Fruit fly (Drosophila melanogaster): Measurements from ENCODE around the gene Vps60.

Vps60 gene

dm6 chr3L:17609068-17609382, 12.4 kb downstream of the Vps60 start:
- TF ChIP-seq Pif1A (GFP tag; optimal IDR thresholded peaks at IDR 0.05) (no peak), CG17806 (tag; optimal IDR thresholded peaks at IDR 0.05) (no peak), EcR (GFP tag; optimal IDR thresholded peaks at IDR 0.05) (no peak), Ets98B (GFP tag; IDR thresholded peaks at IDR 0.05) (no peak), CG10348 (GFP tag; IDR thresholded peaks at IDR 0.05) (no peak), CG13204 (GFP tag; optimal IDR thresholded peaks at IDR 0.05) (no peak), Snoo (tag; optimal IDR thresholded peaks at IDR 0.05) (no peak), CG9948 (tag; optimal IDR thresholded peaks at IDR 0.05) (no peak), fd96Ca (GFP tag; IDR thresholded peaks at IDR 0.05) (no peak), CG15710 (tag; optimal IDR thresholded peaks at IDR 0.05) (no peak), CG8159 (tag; optimal IDR thresholded peaks at IDR 0.05) (no peak)

dm6 chr3L:17608185-17609067, 13.0 kb downstream of the Vps60 start:
- TF ChIP-seq EcR (GFP tag; optimal IDR thresholded peaks at IDR 0.05) (peak; percentile 76), fd96Ca (GFP tag; IDR thresholded peaks at IDR 0.05) (0 out of 3 replicates have a peak, but pooled peaks have one; percentile 26), CG32121 (GFP tag; IDR thresholded peaks at IDR 0.05) (no peak), CG14655 (GFP tag; optimal IDR thresholded peaks at IDR 0.05) (peak; percentile 82), CG9948 (tag; optimal IDR thresholded peaks at IDR 0.05) (peak; percentile 9), CG15710 (tag; optimal IDR thresholded peaks at IDR 0.05) (no peak), CG17806 (tag; optimal IDR thresholded peaks at IDR 0.05) (no peak), CG12605 (GFP tag; IDR thresholded peaks at IDR 0.05) (no peak), Ets98B (GFP tag; IDR thresholded peaks at IDR 0.05) (no peak), CG8301 (tag; optimal IDR thresholded peaks at IDR 0.05) (peak; percentile 77), CG8159 (tag; optimal IDR thresholded peaks at IDR 0.05) (peak; percentile 22), Pif1A (GFP tag; optimal IDR thresholded peaks at IDR 0.05) (peak; percentile 47), Snoo (tag; optimal IDR thresholded peaks at IDR 0.05) (peak; percentile 72), CG13204 (GFP tag; optimal IDR thresholded peaks at IDR 0.05) (no peak), CG4496 (GFP tag; IDR thresholded peaks at IDR 0.05) (peak; percentile 48; the same call in 2 of the 3 replicates), Pif1B (GFP tag; optimal IDR thresholded peaks at IDR 0.05) (peak; percentile 25)

DNA sequence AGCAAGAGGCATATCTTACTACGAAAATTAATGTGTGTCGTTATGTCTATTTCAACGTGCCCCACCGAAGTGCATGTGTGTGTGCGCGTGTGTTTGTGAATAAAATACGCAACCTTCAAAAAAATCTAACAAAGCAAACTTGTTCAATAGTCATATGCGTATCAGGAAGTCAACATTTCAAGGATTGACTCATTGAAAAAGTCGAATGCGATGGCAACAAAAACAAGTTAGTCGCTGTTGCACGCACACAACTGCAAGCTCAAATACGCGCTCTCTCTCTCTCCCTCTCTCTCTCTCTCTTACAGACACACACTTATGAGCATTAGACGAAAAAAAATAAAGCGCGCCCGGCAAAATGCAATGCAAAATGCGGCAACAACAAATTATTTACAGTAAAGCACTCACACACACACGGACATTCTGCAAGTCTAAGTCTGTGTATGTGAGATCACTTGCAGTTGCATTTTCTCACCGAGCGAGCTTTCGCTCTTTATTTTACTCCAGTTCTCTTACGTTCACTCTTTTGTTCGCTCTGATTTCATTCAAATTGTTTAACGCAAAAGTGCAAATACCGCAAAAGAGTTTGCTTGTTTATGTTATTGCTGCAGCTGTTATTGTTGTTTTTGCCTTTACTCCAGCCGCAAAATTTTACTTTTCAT, 14.7 kb downstream of the Vps60 start:
- TF ChIP-seq CG15710 (tag; optimal IDR thresholded peaks at IDR 0.05): no peak
- TF ChIP-seq CG13204 (GFP tag; optimal IDR thresholded peaks at IDR 0.05): no peak
- no peak for TF ChIP-seq gl (tag; optimal IDR thresholded peaks at IDR 0.05)
- peak; percentile 56 for TF ChIP-seq CG12605 (GFP tag; IDR thresholded peaks at IDR 0.05)
- no peak for TF ChIP-seq CG8159 (tag; optimal IDR thresholded peaks at IDR 0.05)
- TF ChIP-seq Ets98B (GFP tag; IDR thresholded peaks at IDR 0.05): peak; percentile 52; the same call in 1 of the 2 replicates
- TF ChIP-seq CG10348 (GFP tag; IDR thresholded peaks at IDR 0.05): no peak
- TF ChIP-seq CG17806 (tag; optimal IDR thresholded peaks at IDR 0.05): no peak
- peak; percentile 81 for TF ChIP-seq CG4496 (GFP tag; IDR thresholded peaks at IDR 0.05)
- TF ChIP-seq fd96Ca (GFP tag; IDR thresholded peaks at IDR 0.05): peak; percentile 49; the same call in 1 of the 3 replicates
- TF ChIP-seq Pif1A (GFP tag; optimal IDR thresholded peaks at IDR 0.05): peak; percentile 29
- no peak for TF ChIP-seq CG34367 (tag; optimal IDR thresholded peaks at IDR 0.05)
- peak; percentile 61 for TF ChIP-seq CG32121 (GFP tag; IDR thresholded peaks at IDR 0.05)
- no peak for TF ChIP-seq rn (GFP tag; IDR thresholded peaks at IDR 0.05)
- peak; percentile 10 for TF ChIP-seq CG8301 (tag; optimal IDR thresholded peaks at IDR 0.05)
- peak; percentile 17 for TF ChIP-seq Pif1B (GFP tag; optimal IDR thresholded peaks at IDR 0.05)
- TF ChIP-seq CG14655 (GFP tag; optimal IDR thresholded peaks at IDR 0.05): peak; percentile 40
- no peak for TF ChIP-seq Snoo (tag; optimal IDR thresholded peaks at IDR 0.05)
- no peak for TF ChIP-seq CG9948 (tag; optimal IDR thresholded peaks at IDR 0.05)
- TF ChIP-seq D1 (tag; optimal IDR thresholded peaks at IDR 0.05): no peak
- TF ChIP-seq EcR (GFP tag; optimal IDR thresholded peaks at IDR 0.05): peak; percentile 80

DNA sequence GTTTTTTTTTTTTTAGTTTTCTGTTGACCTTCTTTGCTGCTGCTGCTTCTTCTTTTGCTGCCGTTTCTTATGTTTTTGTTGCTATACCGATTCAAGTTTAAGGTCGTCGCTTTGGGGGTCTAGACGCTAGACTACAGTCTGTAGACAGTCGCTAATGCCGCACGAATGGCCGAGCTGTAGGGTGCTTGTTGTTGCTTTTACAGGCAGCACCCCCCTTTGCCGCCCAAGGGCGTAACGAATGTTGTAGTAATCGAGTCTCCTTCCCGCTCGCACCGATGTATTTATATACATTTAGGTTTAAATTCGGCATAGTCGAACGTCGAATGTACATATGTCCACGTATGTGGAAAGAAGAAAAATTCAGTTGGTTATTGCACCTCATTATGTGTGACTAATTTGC, 16.5 kb downstream of the Vps60 start:
- TF ChIP-seq CG13204 (GFP tag; optimal IDR thresholded peaks at IDR 0.05) (no peak), CG17806 (tag; optimal IDR thresholded peaks at IDR 0.05) (no peak), CG10348 (GFP tag; IDR thresholded peaks at IDR 0.05) (no peak), CG8159 (tag; optimal IDR thresholded peaks at IDR 0.05) (no peak), CG8301 (tag; optimal IDR thresholded peaks at IDR 0.05) (no peak), CG34367 (tag; optimal IDR thresholded peaks at IDR 0.05) (no peak)

DNA sequence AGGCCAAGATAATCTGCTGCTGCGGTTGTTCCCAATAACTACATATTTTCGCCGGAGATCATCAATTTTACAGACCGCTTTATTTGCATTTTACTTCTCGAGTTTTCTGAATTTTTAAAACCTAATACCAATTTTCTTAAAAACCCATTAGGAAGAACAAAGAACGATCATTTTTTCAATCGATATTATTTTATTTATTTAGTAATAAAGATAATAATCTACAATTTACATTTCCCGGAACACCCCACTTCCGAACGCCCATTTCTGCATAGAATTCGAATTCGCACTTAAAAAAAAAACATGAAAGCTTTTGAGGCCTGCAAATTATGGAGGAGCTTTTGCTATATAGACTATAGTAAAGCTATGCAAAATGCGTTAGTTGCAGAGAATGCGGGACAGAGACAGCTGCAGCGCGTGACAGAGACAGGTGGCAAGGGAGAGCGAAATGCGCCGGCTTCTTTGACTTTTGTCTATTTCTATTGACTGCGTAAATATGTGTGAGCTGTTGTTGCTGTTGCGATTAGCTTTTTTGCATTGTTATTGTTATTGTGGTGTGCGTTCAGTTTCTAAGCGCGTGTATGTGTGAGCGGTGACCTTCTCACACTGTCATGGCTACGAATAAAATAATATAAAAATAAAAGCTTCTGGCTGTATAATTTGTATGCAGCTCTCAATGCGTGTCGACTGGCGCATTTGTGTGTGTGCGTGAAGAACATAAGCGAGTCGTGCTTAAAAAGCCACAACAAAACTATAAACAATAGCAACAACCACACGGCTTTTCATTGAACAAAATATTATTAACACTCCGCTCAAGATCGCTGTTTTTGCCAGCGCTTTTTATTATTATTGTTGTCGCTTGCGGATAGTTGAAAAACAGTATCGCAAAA, 17.7 kb downstream of the Vps60 start:
- TF ChIP-seq CG17806 (tag; optimal IDR thresholded peaks at IDR 0.05) (peak; percentile 6), CG15710 (tag; optimal IDR thresholded peaks at IDR 0.05) (peak; percentile 32), Pif1B (GFP tag; optimal IDR thresholded peaks at IDR 0.05) (no peak), gl (tag; optimal IDR thresholded peaks at IDR 0.05) (no peak), CG34367 (tag; optimal IDR thresholded peaks at IDR 0.05) (no peak), CG14655 (GFP tag; optimal IDR thresholded peaks at IDR 0.05) (peak; percentile 25), Snoo (tag; optimal IDR thresholded peaks at IDR 0.05) (no peak), Ets98B (GFP tag; IDR thresholded peaks at IDR 0.05) (peak; percentile 21), CG12605 (GFP tag; IDR thresholded peaks at IDR 0.05) (no peak), CG13204 (GFP tag; optimal IDR thresholded peaks at IDR 0.05) (no peak), fd96Ca (GFP tag; IDR thresholded peaks at IDR 0.05) (peak; percentile 43; the same call in 1 of the 3 replicates), EcR (GFP tag; optimal IDR thresholded peaks at IDR 0.05) (no peak), CG8159 (tag; optimal IDR thresholded peaks at IDR 0.05) (no peak), CG9948 (tag; optimal IDR thresholded peaks at IDR 0.05) (no peak), CG4496 (GFP tag; IDR thresholded peaks at IDR 0.05) (peak; percentile 15; the same call in 2 of the 3 replicates), rn (GFP tag; IDR thresholded peaks at IDR 0.05) (no peak), CG32121 (GFP tag; IDR thresholded peaks at IDR 0.05) (peak; percentile 60), CG8301 (tag; optimal IDR thresholded peaks at IDR 0.05) (no peak), Pif1A (GFP tag; optimal IDR thresholded peaks at IDR 0.05) (no peak), CG10348 (GFP tag; IDR thresholded peaks at IDR 0.05) (no peak), D1 (tag; optimal IDR thresholded peaks at IDR 0.05) (no peak)
